Worm (Caenorhabditis elegans) whole organism, early embryonic: Measurements from ENCODE around the gene ets-5.

Experiments
- F13C5.2 ChIP-seq: sonication (generic microtip); optimal IDR thresholded peaks from 2 replicates; lab custom pipeline; 2017; ENCODE audit warnings: mild to moderate bottlenecking, missing genetic modification characterization, inconsistent platforms, missing compliant biosample characterization
- ama-1 ChIP-seq: fragments of 150-350 bp; optimal IDR thresholded peaks from 2 replicates; lab custom pipeline; 2014
- ceh-13 ChIP-seq: fragments of 200-800 bp; sonication (Bioruptor generic); optimal IDR thresholded peaks from 2 replicates; lab custom pipeline; 2018; ENCODE audit warnings: mild to moderate bottlenecking, missing genetic modification characterization, missing compliant biosample characterization
- ceh-36 ChIP-seq: sonication (generic microtip); optimal IDR thresholded peaks from 2 replicates; lab custom pipeline; 2016; ENCODE audit warnings: missing genetic modification characterization, inconsistent platforms, missing compliant biosample characterization
- ets-7 ChIP-seq: sonication (generic microtip); optimal IDR thresholded peaks from 2 replicates; lab custom pipeline; 2016; ENCODE audit warnings: missing genotype, missing genetic modification characterization, missing compliant biosample characterization
- flt-1 ChIP-seq: fragments of 200-800 bp; sonication (Bioruptor generic); IDR thresholded peaks from 2 replicates; pipeline ENCODE4 v1.3.6; 2022; ENCODE audit warnings: missing genetic modification characterization, missing compliant biosample characterization
- hmbx-1 ChIP-seq: sonication (generic microtip); optimal IDR thresholded peaks from 2 replicates; lab custom pipeline; 2016; ENCODE audit warnings: mild to moderate bottlenecking, missing genetic modification characterization, missing compliant biosample characterization
- hmg-4 ChIP-seq: fragments of 200-800 bp; sonication (Bioruptor generic); optimal IDR thresholded peaks from 2 replicates; lab custom pipeline; 2018; ENCODE audit warnings: mild to moderate bottlenecking, missing genetic modification characterization, missing compliant biosample characterization
- pes-1 ChIP-seq: fragments of 200-800 bp; sonication (Bioruptor generic); IDR thresholded peaks from 2 replicates; pipeline ENCODE4 v1.3.6; 2022; ENCODE audit warnings: missing genetic modification reagents, missing genetic modification characterization, missing compliant biosample characterization
- scrt-1 ChIP-seq: fragments of 200-800 bp; sonication (Bioruptor generic); IDR thresholded peaks from 2 replicates; pipeline ENCODE4 v1.3.6; 2022; ENCODE audit warnings: missing genetic modification characterization, missing compliant biosample characterization
- tbx-37 ChIP-seq: fragments of 200-800 bp; sonication (Bioruptor generic); conservative IDR thresholded peaks from 2 replicates; pipeline ENCODE4 v1.3.6; 2022; ENCODE audit warnings: missing genetic modification reagents, missing genetic modification characterization, missing compliant biosample characterization
- tra-4 ChIP-seq: sonication (generic microtip); optimal IDR thresholded peaks from 2 replicates; lab custom pipeline; 2017; ENCODE audit warnings: missing genetic modification characterization, missing compliant biosample characterization

- TF ChIP-seq tra-4 (tag; lab: Kevin White, UChicago) (no peak), ceh-36 (tag; lab: Kevin White, UChicago) (no peak), F13C5.2 (no peak), ceh-13 (GFP tag; lab: Kevin White, UChicago) (no peak), flt-1 (GFP tag; lab: Robert Waterston, UW) (no peak), tbx-37 (GFP tag; lab: Robert Waterston, UW) (no peak), ets-7 (tag; lab: Kevin White, UChicago) (no peak), ama-1 (no peak), scrt-1 (no peak), hmbx-1 (no peak), hmg-4 (GFP tag; lab: Kevin White, UChicago) (no peak), pes-1 (no peak)
Observed at ce11 chrX:5105703-5106102, 21.4 kb upstream of the ets-5 start.
